Fruit fly (Drosophila melanogaster) whole organism, embryonic: Measurements from ENCODE around the gene SelT.

Experiments used
- Blimp-1 ChIP-seq: fragments of 200-800 bp; sonication (Bioruptor generic); optimal IDR thresholded peaks from 3 replicates; lab custom pipeline; 2018; ENCODE audit warnings: missing biosample characterization, missing genetic modification characterization, mild to moderate bottlenecking, moderate library complexity, missing genetic modification reagents
- BtbVII ChIP-seq: fragments of 200-800 bp; sonication (Bioruptor generic); optimal IDR thresholded peaks from 3 replicates; lab custom pipeline; 2017; ENCODE audit warnings: missing biosample characterization, mild to moderate bottlenecking, missing genetic modification characterization
- CG12236 ChIP-seq: fragments of 200-800 bp; sonication (Bioruptor generic); optimal IDR thresholded peaks from 2 replicates; lab custom pipeline; 2016; ENCODE audit warnings: missing biosample characterization, missing genetic modification characterization
- CG13123 ChIP-seq: fragments of 200-800 bp; sonication (Bioruptor generic); optimal IDR thresholded peaks from 2 replicates; lab custom pipeline; 2016; ENCODE audit warnings: missing biosample characterization, missing genetic modification characterization
- CG15073 ChIP-seq: fragments of 200-800 bp; sonication (Bioruptor generic); optimal IDR thresholded peaks from 2 replicates; lab custom pipeline; 2016; ENCODE audit warnings: missing biosample characterization, missing genetic modification characterization
- CG15269 ChIP-seq: fragments of 200-800 bp; sonication (Bioruptor generic); optimal IDR thresholded peaks from 2 replicates; lab custom pipeline; 2018; ENCODE audit warnings: missing biosample characterization, mild to moderate bottlenecking, missing genetic modification characterization, moderate library complexity
- CG1529 ChIP-seq: fragments of 200-800 bp; sonication (Bioruptor generic); optimal IDR thresholded peaks from 3 replicates; lab custom pipeline; 2018; ENCODE audit warnings: missing biosample characterization, missing genetic modification characterization
- CG15696 ChIP-seq: fragments of 200-800 bp; sonication (Bioruptor generic); optimal IDR thresholded peaks from 2 replicates; lab custom pipeline; 2019; ENCODE audit warnings: missing biosample characterization, mild to moderate bottlenecking, missing genetic modification characterization, moderate library complexity
- CG31365 ChIP-seq: fragments of 200-800 bp; sonication (Bioruptor generic); optimal IDR thresholded peaks from 2 replicates; lab custom pipeline; 2018; ENCODE audit warnings: missing biosample characterization, mild to moderate bottlenecking, missing genetic modification characterization
- CG32532 ChIP-seq: fragments of 200-800 bp; sonication (Bioruptor generic); IDR thresholded peaks from 2 replicates; pipeline ENCODE4 v1.3.6; 2022; ENCODE audit warnings: missing biosample characterization, missing genetic modification characterization
- CG4328 ChIP-seq: fragments of 200-800 bp; sonication (Bioruptor generic); optimal IDR thresholded peaks from 3 replicates; lab custom pipeline; 2017; ENCODE audit warnings: missing biosample characterization, missing genetic modification reagents, missing genetic modification characterization
- CG4360 ChIP-seq: fragments of 200-800 bp; sonication (Bioruptor generic); IDR thresholded peaks from 2 replicates; pipeline ENCODE4 v1.3.6; 2022; ENCODE audit warnings: missing biosample characterization, missing genetic modification characterization
- CG43689 ChIP-seq: fragments of 200-800 bp; sonication (Bioruptor generic); IDR thresholded peaks from 2 replicates; pipeline ENCODE4 v1.3.6; 2022; ENCODE audit warnings: missing biosample characterization, missing genetic modification characterization
- CG4854 ChIP-seq: fragments of 200-800 bp; sonication (Bioruptor generic); optimal IDR thresholded peaks from 2 replicates; lab custom pipeline; 2016; ENCODE audit warnings: missing biosample characterization, missing genetic modification characterization, inconsistent platforms
- CG6254 ChIP-seq: fragments of 200-800 bp; sonication (Bioruptor generic); optimal IDR thresholded peaks from 3 replicates; lab custom pipeline; 2017; ENCODE audit warnings: mild to moderate bottlenecking, missing biosample characterization, missing genetic modification reagents, missing genetic modification characterization
- CG7357 ChIP-seq: fragments of 200-800 bp; sonication (Bioruptor generic); IDR thresholded peaks from 3 replicates; pipeline ENCODE4 v1.3.6; 2022; ENCODE audit warnings: missing biosample characterization, missing genetic modification characterization
- CG8281 ChIP-seq: fragments of 200-800 bp; sonication (Bioruptor generic); optimal IDR thresholded peaks from 2 replicates; lab custom pipeline; 2018; ENCODE audit warnings: missing biosample characterization, mild to moderate bottlenecking, missing genetic modification characterization, moderate library complexity
- CG8359 ChIP-seq: fragments of 200-800 bp; sonication (Bioruptor generic); optimal IDR thresholded peaks from 2 replicates; lab custom pipeline; 2017; ENCODE audit warnings: missing biosample characterization, mild to moderate bottlenecking, missing genetic modification characterization, borderline replicate concordance
- CG9727 ChIP-seq: fragments of 200-800 bp; sonication (Bioruptor generic); optimal IDR thresholded peaks from 3 replicates; lab custom pipeline; 2017; ENCODE audit warnings: missing biosample characterization, mild to moderate bottlenecking, missing genetic modification characterization
- Dek ChIP-seq: fragments of 200-800 bp; sonication (Bioruptor generic); optimal IDR thresholded peaks from 3 replicates; lab custom pipeline; 2019; ENCODE audit warnings: missing biosample characterization, mild to moderate bottlenecking, missing genetic modification characterization, moderate library complexity
- Fer1 ChIP-seq: fragments of 200-800 bp; sonication (Bioruptor generic); optimal IDR thresholded peaks from 2 replicates; lab custom pipeline; 2017; ENCODE audit warnings: missing biosample characterization, mild to moderate bottlenecking, missing genetic modification characterization
- Gsc ChIP-seq: fragments of 200-800 bp; sonication (Bioruptor generic); IDR thresholded peaks from 2 replicates; pipeline ENCODE4 v1.3.6; 2022; ENCODE audit warnings: missing biosample characterization, missing genetic modification characterization
- H2.0 ChIP-seq: fragments of 200-800 bp; sonication (Bioruptor generic); IDR thresholded peaks from 2 replicates; pipeline ENCODE4 v1.3.6; 2022; ENCODE audit warnings: missing biosample characterization, missing genetic modification characterization
- HLH4C ChIP-seq: fragments of 200-800 bp; sonication (Bioruptor generic); IDR thresholded peaks from 3 replicates; pipeline ENCODE4 v1.3.6; 2022; ENCODE audit warnings: missing biosample characterization, missing genetic modification characterization; ENCODE audit not compliant: partially characterized antibody
- HLH54F ChIP-seq: fragments of 200-800 bp; sonication (Bioruptor generic); optimal IDR thresholded peaks from 3 replicates; lab custom pipeline; 2016; ENCODE audit warnings: missing biosample characterization, missing genetic modification characterization
- Hr78 ChIP-seq, 2 experiments: fragments of 200-800 bp in 1 of 2; fragments of >200 bp in 1 of 2; sonication (Bioruptor generic) in 1 of 2; optimal IDR thresholded peaks; 2 replicates each; lab custom pipeline; 2017 to 2019; ENCODE audit warnings: missing biosample characterization in 2 of 2, missing genetic modification characterization in 2 of 2, mild to moderate bottlenecking in 1 of 2, moderate library complexity in 1 of 2
- NfI ChIP-seq: fragments of 200-800 bp; sonication (Bioruptor generic); optimal IDR thresholded peaks from 3 replicates; lab custom pipeline; 2018; ENCODE audit warnings: missing biosample characterization, mild to moderate bottlenecking, missing genetic modification characterization, moderate library complexity
- Optix ChIP-seq: fragments of 200-800 bp; sonication (Bioruptor generic); IDR thresholded peaks from 3 replicates; pipeline ENCODE4 v1.3.6; 2022; ENCODE audit warnings: missing biosample characterization, missing genetic modification characterization
- Poxn ChIP-seq: fragments of 200-800 bp; sonication (Bioruptor generic); IDR thresholded peaks from 2 replicates; pipeline ENCODE4 v1.3.6; 2022; ENCODE audit warnings: missing biosample characterization, missing genetic modification characterization
- Rfx ChIP-seq: fragments of 200-800 bp; sonication (Bioruptor generic); IDR thresholded peaks from 2 replicates; pipeline ENCODE4 v1.3.6; 2022; ENCODE audit warnings: missing biosample characterization, missing genetic modification characterization
- Scr ChIP-seq: fragments of 200-800 bp; sonication (Bioruptor generic); IDR thresholded peaks from 2 replicates; pipeline ENCODE4 v1.3.6; 2022; ENCODE audit warnings: missing biosample characterization, missing genetic modification characterization; ENCODE audit not compliant: partially characterized antibody
- Vsx1 ChIP-seq: fragments of 200-800 bp; sonication (Bioruptor generic); optimal IDR thresholded peaks from 2 replicates; lab custom pipeline; 2017; ENCODE audit warnings: missing biosample characterization, mild to moderate bottlenecking, missing genetic modification characterization, missing genetic modification reagents
- ab ChIP-seq: fragments of 200-800 bp; sonication (Bioruptor generic); optimal IDR thresholded peaks from 2 replicates; lab custom pipeline; 2016; ENCODE audit warnings: missing biosample characterization, missing genetic modification characterization
- dan ChIP-seq: fragments of 200-800 bp; sonication (Bioruptor generic); IDR thresholded peaks from 2 replicates; pipeline ENCODE4 v1.3.6; 2022; ENCODE audit warnings: missing biosample characterization, missing genetic modification characterization
- ems ChIP-seq: fragments of 200-800 bp; sonication (Bioruptor generic); optimal IDR thresholded peaks from 3 replicates; lab custom pipeline; 2016; ENCODE audit warnings: missing biosample characterization, missing genetic modification characterization
- fd102C ChIP-seq: fragments of 200-800 bp; sonication (Bioruptor generic); optimal IDR thresholded peaks from 2 replicates; lab custom pipeline; 2018; ENCODE audit warnings: missing biosample characterization, mild to moderate bottlenecking, missing genetic modification characterization, moderate library complexity
- gce ChIP-seq: fragments of 200-800 bp; sonication (Bioruptor generic); IDR thresholded peaks from 3 replicates; pipeline ENCODE4 v1.3.6; 2022; ENCODE audit warnings: missing biosample characterization, missing genetic modification characterization
- gsb ChIP-seq: fragments of 200-800 bp; sonication (Bioruptor generic); IDR thresholded peaks from 2 replicates; pipeline ENCODE4 v1.3.6; 2022; ENCODE audit warnings: missing biosample characterization, missing genetic modification characterization
- ham ChIP-seq: fragments of 200-800 bp; sonication (Bioruptor generic); IDR thresholded peaks from 2 replicates; pipeline ENCODE4 v1.3.6; 2022; ENCODE audit warnings: missing biosample characterization, missing genetic modification characterization
- jumu ChIP-seq: fragments of 200-800 bp; sonication (Bioruptor generic); optimal IDR thresholded peaks from 3 replicates; lab custom pipeline; 2016; ENCODE audit warnings: missing biosample characterization, missing genetic modification characterization
- kay ChIP-seq: fragments of 200-800 bp; sonication (Bioruptor generic); optimal IDR thresholded peaks from 2 replicates; lab custom pipeline; 2016; ENCODE audit warnings: missing biosample characterization, missing genetic modification characterization
- lbe ChIP-seq: fragments of 200-800 bp; sonication (Bioruptor generic); optimal IDR thresholded peaks from 2 replicates; lab custom pipeline; 2016; ENCODE audit warnings: missing biosample characterization, mild to moderate bottlenecking, missing genetic modification characterization
- lola ChIP-seq, 3 experiments: fragments of >200 bp in 2 of 3; fragments of 200-800 bp in 1 of 3; sonication (Bioruptor generic) in 1 of 3; optimal IDR thresholded peaks; 2 replicates each; lab custom pipeline; 2017 to 2019; ENCODE audit warnings: missing biosample characterization in 3 of 3, missing genetic modification characterization in 3 of 3, mild to moderate bottlenecking in 1 of 3, moderate library complexity in 1 of 3
- onecut ChIP-seq: fragments of 200-800 bp; sonication (Bioruptor generic); IDR thresholded peaks from 2 replicates; pipeline ENCODE4 v1.3.6; 2022; ENCODE audit warnings: missing biosample characterization, missing genetic modification characterization
- pros ChIP-seq: fragments of 200-800 bp; sonication (Bioruptor generic); optimal IDR thresholded peaks from 3 replicates; lab custom pipeline; 2019; ENCODE audit warnings: missing biosample characterization, mild to moderate bottlenecking, missing genetic modification characterization, moderate library complexity
- shn ChIP-seq: fragments of 200-800 bp; sonication (Bioruptor generic); optimal IDR thresholded peaks from 3 replicates; lab custom pipeline; 2016; ENCODE audit warnings: missing biosample characterization, missing genetic modification characterization
- sim ChIP-seq: fragments of 200-800 bp; sonication (Bioruptor generic); IDR thresholded peaks from 2 replicates; pipeline ENCODE4 v1.3.6; 2022; ENCODE audit warnings: missing biosample characterization, missing genetic modification characterization
- sqz ChIP-seq: fragments of 200-800 bp; sonication (Bioruptor generic); optimal IDR thresholded peaks from 3 replicates; lab custom pipeline; 2018; ENCODE audit warnings: missing biosample characterization, mild to moderate bottlenecking, missing genetic modification characterization
- usp ChIP-seq: fragments of >200 bp; optimal IDR thresholded peaks from 2 replicates; lab custom pipeline; 2017; ENCODE audit warnings: missing biosample characterization, missing genetic modification characterization

Gene SelT

dm6 chr2L:5004677-5005463 lies 5.9 kb upstream of the SelT start (continued):
- TF ChIP-seq HLH4C (GFP tag; lab: Robert Waterston, UW): no peak
- TF ChIP-seq CG6254 (GFP tag; lab: Kevin White, UChicago): peak; percentile 83
- TF ChIP-seq ham (GFP tag; lab: Robert Waterston, UW): peak; percentile 75; the same call in 1 of the 2 replicates
- peak; percentile 96 for TF ChIP-seq jumu (GFP tag; lab: Kevin White, UChicago)
- no peak for TF ChIP-seq fd102C (GFP tag; lab: Kevin White, UChicago)
- peak; percentile 96 for TF ChIP-seq NfI
- TF ChIP-seq lbe (GFP tag; lab: Kevin White, UChicago): peak; percentile 46
- peak; percentile 90 for TF ChIP-seq Blimp-1 (GFP tag; lab: Kevin White, UChicago)
- TF ChIP-seq sim (GFP tag; lab: Robert Waterston, UW): peak; percentile 81
- peak; percentile 88 for TF ChIP-seq CG43689 (GFP tag; lab: Robert Waterston, UW)
- peak; percentile 96 for TF ChIP-seq CG15269 (tag; lab: Kevin White, UChicago)
- TF ChIP-seq CG8359 (GFP tag; lab: Kevin White, UChicago): peak; percentile 71
- TF ChIP-seq kay (GFP tag; lab: Kevin White, UChicago): peak; percentile 87
- peak; percentile 98 for TF ChIP-seq Rfx
- no peak for TF ChIP-seq Hr78 (GFP tag; optimal IDR thresholded peaks at IDR 0.05; lab: Kevin White, UChicago)
- peak; percentile 85 for TF ChIP-seq ab (GFP tag; lab: Kevin White, UChicago)
- peak; percentile 87 for TF ChIP-seq CG4328 (GFP tag; lab: Kevin White, UChicago)
- peak; percentile 78 for TF ChIP-seq Vsx1 (GFP tag; lab: Kevin White, UChicago)
- TF ChIP-seq pros (GFP tag; lab: Kevin White, UChicago): no peak
- peak; percentile 93 for TF ChIP-seq H2.0 (GFP tag; lab: Robert Waterston, UW)
- peak; percentile 91 for TF ChIP-seq shn
- TF ChIP-seq Fer1 (GFP tag; lab: Kevin White, UChicago): peak; percentile 98
- TF ChIP-seq ems (GFP tag; lab: Kevin White, UChicago): peak; percentile 94
- TF ChIP-seq onecut: peak; percentile 86
- TF ChIP-seq CG4854: peak; percentile 91
- TF ChIP-seq CG7357 (GFP tag; lab: Robert Waterston, UW): peak; percentile 87
- TF ChIP-seq Optix: peak; percentile 91
- peak; percentile 85 for TF ChIP-seq Poxn (GFP tag; lab: Robert Waterston, UW)
- TF ChIP-seq usp: no peak
- peak; percentile 96 for TF ChIP-seq Dek (tag; lab: Kevin White, UChicago)
- TF ChIP-seq CG1529 (GFP tag; lab: Kevin White, UChicago): peak; percentile 86
- TF ChIP-seq BtbVII: peak; percentile 93
- TF ChIP-seq CG32532 (GFP tag; lab: Robert Waterston, UW): peak; percentile 97
- peak; percentile 63 for TF ChIP-seq CG4360
- peak; percentile 91 for TF ChIP-seq gsb
- TF ChIP-seq Gsc (GFP tag; lab: Robert Waterston, UW): peak; percentile 88
- peak; percentile 81 for TF ChIP-seq sqz
- TF ChIP-seq Scr (GFP tag; lab: Robert Waterston, UW): no peak
- peak; percentile 74 for TF ChIP-seq CG15073 (GFP tag; lab: Kevin White, UChicago)
- TF ChIP-seq CG15696 (tag; lab: Kevin White, UChicago): peak; percentile 80
- TF ChIP-seq CG31365 (tag; lab: Kevin White, UChicago): peak; percentile 81
- TF ChIP-seq gce (GFP tag; lab: Robert Waterston, UW): peak; percentile 95
- TF ChIP-seq HLH54F (GFP tag; lab: Kevin White, UChicago): peak; percentile 95
- peak; percentile 78 for TF ChIP-seq dan (GFP tag; lab: Robert Waterston, UW)
- TF ChIP-seq CG13123 (GFP tag; lab: Kevin White, UChicago): peak; percentile 80
- peak; percentile 84 for TF ChIP-seq CG12236
- TF ChIP-seq CG8281 (tag; lab: Kevin White, UChicago): peak; percentile 84
- peak in 1 of 3 experiments; percentile 80 for TF ChIP-seq lola (GFP tag; optimal IDR thresholded peaks at IDR 0.05; lab: Kevin White, UChicago)
- peak; percentile 93 for TF ChIP-seq CG9727 (GFP tag; lab: Kevin White, UChicago)
